Fruit fly (Drosophila melanogaster) whole organism, prepupa: Measurements from ENCODE around the gene CG12522.

Experiments used
- Blimp-1 ChIP-seq: fragments of 200-800 bp; sonication (Bioruptor generic); optimal IDR thresholded peaks from 3 replicates; lab custom pipeline; 2017; ENCODE audit warnings: missing biosample characterization, missing genetic modification characterization, mild to moderate bottlenecking, moderate library complexity, missing genetic modification reagents
- CG10669 ChIP-seq: fragments of 200-800 bp; sonication (Bioruptor generic); optimal IDR thresholded peaks from 3 replicates; lab custom pipeline; 2018; ENCODE audit warnings: missing biosample characterization, mild to moderate bottlenecking, missing genetic modification characterization, moderate library complexity
- CG11902 ChIP-seq: fragments of 200-800 bp; sonication (Bioruptor generic); optimal IDR thresholded peaks from 3 replicates; lab custom pipeline; 2016; ENCODE audit warnings: missing biosample characterization, missing genetic modification characterization
- CG32006 ChIP-seq: fragments of 200-800 bp; sonication (Bioruptor generic); optimal IDR thresholded peaks from 3 replicates; lab custom pipeline; 2017; ENCODE audit warnings: missing biosample characterization, mild to moderate bottlenecking, missing genetic modification characterization
- CG34406 ChIP-seq: fragments of 200-800 bp; sonication (Bioruptor generic); optimal IDR thresholded peaks from 3 replicates; lab custom pipeline; 2016; ENCODE audit warnings: missing biosample characterization, missing genetic modification characterization
- CG3919 ChIP-seq: fragments of 200-800 bp; sonication (Bioruptor generic); optimal IDR thresholded peaks from 3 replicates; lab custom pipeline; 2016; ENCODE audit warnings: missing biosample characterization, missing genetic modification characterization
- CG4318 ChIP-seq: fragments of 200-800 bp; sonication (Bioruptor generic); optimal IDR thresholded peaks from 3 replicates; lab custom pipeline; 2017; ENCODE audit warnings: missing biosample characterization, mild to moderate bottlenecking, missing genetic modification characterization
- CG6276 ChIP-seq: fragments of 200-800 bp; sonication (Bioruptor generic); optimal IDR thresholded peaks from 2 replicates; lab custom pipeline; 2017; ENCODE audit warnings: missing biosample characterization, mild to moderate bottlenecking, missing genetic modification characterization
- CG6808 ChIP-seq: fragments of 200-800 bp; sonication (Bioruptor generic); optimal IDR thresholded peaks from 3 replicates; lab custom pipeline; 2017; ENCODE audit warnings: missing biosample characterization, missing genetic modification characterization, mild to moderate bottlenecking, moderate library complexity, missing genetic modification reagents
- CG6854 ChIP-seq: fragments of 200-800 bp; sonication (Bioruptor generic); optimal IDR thresholded peaks from 2 replicates; lab custom pipeline; 2017; ENCODE audit warnings: missing biosample characterization, mild to moderate bottlenecking, missing genetic modification characterization
- CG7368 ChIP-seq: fragments of 200-800 bp; sonication (Bioruptor generic); optimal IDR thresholded peaks from 3 replicates; lab custom pipeline; 2016; ENCODE audit warnings: missing biosample characterization, missing genetic modification characterization
- CG8119 ChIP-seq: fragments of 200-800 bp; sonication (Bioruptor generic); IDR thresholded peaks from 3 replicates; pipeline ENCODE4 v1.3.6; 2022; ENCODE audit warnings: missing biosample characterization, missing genetic modification characterization
- CG8319 ChIP-seq: fragments of 200-800 bp; sonication (Bioruptor generic); optimal IDR thresholded peaks from 3 replicates; lab custom pipeline; 2016; ENCODE audit warnings: missing biosample characterization, missing genetic modification characterization
- CG9139 ChIP-seq: fragments of 200-800 bp; sonication (Bioruptor generic); optimal IDR thresholded peaks from 3 replicates; lab custom pipeline; 2017; ENCODE audit warnings: missing biosample characterization, mild to moderate bottlenecking, missing genetic modification characterization
- Eip75B ChIP-seq: fragments of 200-800 bp; sonication (Bioruptor generic); optimal IDR thresholded peaks from 3 replicates; lab custom pipeline; 2016; ENCODE audit warnings: missing biosample characterization, missing genetic modification characterization
- Ets21C ChIP-seq: fragments of 200-800 bp; sonication (Bioruptor generic); optimal IDR thresholded peaks from 3 replicates; lab custom pipeline; 2016; ENCODE audit warnings: missing biosample characterization, missing genetic modification characterization
- Ets96B ChIP-seq: fragments of 200-800 bp; optimal IDR thresholded peaks from 2 replicates; lab custom pipeline; 2019; ENCODE audit warnings: missing biosample characterization, mild to moderate bottlenecking, missing genetic modification characterization, moderate library complexity
- Gug ChIP-seq: fragments of 200-800 bp; sonication (Bioruptor generic); IDR thresholded peaks from 2 replicates; pipeline ENCODE4 v1.3.6; 2022; ENCODE audit warnings: missing biosample characterization, missing genetic modification characterization
- Hr38 ChIP-seq: sonication (Bioruptor generic); optimal IDR thresholded peaks from 2 replicates; lab custom pipeline; 2016; ENCODE audit warnings: missing biosample characterization, missing genetic modification characterization
- Hr39 ChIP-seq: fragments of 200-800 bp; sonication (Bioruptor generic); optimal IDR thresholded peaks from 2 replicates; lab custom pipeline; 2016; ENCODE audit warnings: missing biosample characterization, missing genetic modification characterization
- Lpt ChIP-seq: fragments of 200-800 bp; sonication (Bioruptor generic); optimal IDR thresholded peaks from 3 replicates; lab custom pipeline; 2016; ENCODE audit warnings: missing biosample characterization, missing genetic modification characterization
- OdsH ChIP-seq: fragments of 200-800 bp; sonication (Bioruptor generic); optimal IDR thresholded peaks from 3 replicates; lab custom pipeline; 2016; ENCODE audit warnings: missing biosample characterization, missing genetic modification characterization
- Sox14 ChIP-seq: fragments of 200-800 bp; sonication (Bioruptor generic); optimal IDR thresholded peaks from 3 replicates; lab custom pipeline; 2016; ENCODE audit warnings: missing biosample characterization, missing genetic modification characterization
- Sox15 ChIP-seq: fragments of 200-800 bp; sonication (Bioruptor generic); optimal IDR thresholded peaks from 3 replicates; lab custom pipeline; 2016; ENCODE audit warnings: missing biosample characterization, missing genetic modification characterization
- achi ChIP-seq: fragments of 200-800 bp; sonication (Bioruptor generic); optimal IDR thresholded peaks from 3 replicates; lab custom pipeline; 2016; ENCODE audit warnings: missing biosample characterization, missing genetic modification characterization
- acj6 ChIP-seq: fragments of 200-800 bp; sonication (Bioruptor generic); optimal IDR thresholded peaks from 3 replicates; lab custom pipeline; 2016; ENCODE audit warnings: missing biosample characterization, missing genetic modification characterization
- dac ChIP-seq: fragments of 200-800 bp; sonication (Bioruptor generic); optimal IDR thresholded peaks from 2 replicates; lab custom pipeline; 2017; ENCODE audit warnings: missing biosample characterization, mild to moderate bottlenecking, missing genetic modification characterization
- dsx ChIP-seq: fragments of 200-800 bp; optimal IDR thresholded peaks from 3 replicates; lab custom pipeline; 2019; ENCODE audit warnings: missing biosample characterization, mild to moderate bottlenecking, missing genetic modification characterization, moderate library complexity; ENCODE audit not compliant: poor library complexity, severe bottlenecking
- eg ChIP-seq: fragments of 200-800 bp; sonication (Bioruptor generic); IDR thresholded peaks from 3 replicates; pipeline ENCODE4 v1.3.6; 2022; ENCODE audit warnings: missing biosample characterization, missing genetic modification characterization
- esn ChIP-seq: fragments of 200-800 bp; sonication (Bioruptor generic); optimal IDR thresholded peaks from 2 replicates; lab custom pipeline; 2016; ENCODE audit warnings: missing biosample characterization, mild to moderate bottlenecking, missing genetic modification characterization, moderate library complexity
- fd59A ChIP-seq: fragments of 200-800 bp; sonication (Bioruptor generic); optimal IDR thresholded peaks from 2 replicates; lab custom pipeline; 2017; ENCODE audit warnings: missing biosample characterization, mild to moderate bottlenecking, missing genetic modification characterization, missing genetic modification reagents
- fd85E ChIP-seq: fragments of 200-800 bp; sonication (Bioruptor generic); optimal IDR thresholded peaks from 3 replicates; lab custom pipeline; 2016; ENCODE audit warnings: missing biosample characterization, missing genetic modification characterization
- net ChIP-seq: fragments of 200-800 bp; sonication (Bioruptor generic); optimal IDR thresholded peaks from 3 replicates; lab custom pipeline; 2016; ENCODE audit warnings: missing biosample characterization, missing genetic modification characterization
- pdm3 ChIP-seq: fragments of 200-800 bp; sonication (Bioruptor generic); optimal IDR thresholded peaks from 3 replicates; lab custom pipeline; 2016; ENCODE audit warnings: missing biosample characterization, missing genetic modification characterization
- ss ChIP-seq, 2 experiments: fragments of 200-800 bp; sonication (Bioruptor generic); optimal IDR thresholded peaks; 2 replicates in 1 of 2; 3 replicates in 1 of 2; lab custom pipeline; 2017 to 2018; ENCODE audit warnings: mild to moderate bottlenecking in 2 of 2, missing biosample characterization in 2 of 2, missing genetic modification characterization in 2 of 2, moderate library complexity in 1 of 2
- svp ChIP-seq: fragments of 200-800 bp; sonication (Bioruptor generic); peaks from one replicate; lab custom pipeline; 2016; ENCODE audit warnings: missing biosample characterization, missing genetic modification characterization
- topi ChIP-seq: fragments of 200-800 bp; sonication (Bioruptor generic); optimal IDR thresholded peaks from 3 replicates; lab custom pipeline; 2016; ENCODE audit warnings: missing biosample characterization, missing genetic modification characterization

Gene CG12522

dm6 chr3L:11097982-11098663 lies 9.9 kb upstream of the CG12522 start, which contains the start of the genes Irbp18 and APP-BP1 (continued):
- TF ChIP-seq CG4318 (peak; percentile 93), eg (peak; percentile 92), dac (GFP tag; lab: Kevin White, UChicago) (peak; percentile 90), CG3919 (peak; percentile 95), CG8119 (GFP tag; lab: Robert Waterston, UW) (peak; percentile 90), dsx (GFP tag; lab: Kevin White, UChicago) (peak; percentile 87), svp (GFP tag; lab: Kevin White, UChicago) (peak; percentile 98), CG8319 (peak; percentile 94), Hr38 (GFP tag; lab: Kevin White, UChicago) (peak; percentile 71), fd59A (GFP tag; lab: Kevin White, UChicago) (peak; percentile 92), Gug (peak; percentile 85), Sox14 (peak; percentile 97), CG7368 (GFP tag; lab: Kevin White, UChicago) (peak; percentile 90), achi (GFP tag; lab: Kevin White, UChicago) (peak; percentile 95), Lpt (GFP tag; lab: Kevin White, UChicago) (peak; percentile 92), ss (GFP tag; optimal IDR thresholded peaks at IDR 0.05; lab: Kevin White, UChicago) (peak in 1 of 2 experiments; percentile 90), Eip75B (GFP tag; lab: Kevin White, UChicago) (peak; percentile 96), net (GFP tag; lab: Kevin White, UChicago) (peak; percentile 95), CG9139 (GFP tag; lab: Kevin White, UChicago) (peak; percentile 79), esn (GFP tag; lab: Kevin White, UChicago) (peak; percentile 98), Hr39 (GFP tag; lab: Kevin White, UChicago) (peak; percentile 96), topi (peak; percentile 97), CG6854 (peak; percentile 83), CG6276 (GFP tag; lab: Kevin White, UChicago) (peak; percentile 87), Sox15 (GFP tag; lab: Kevin White, UChicago) (peak; percentile 94), fd85E (GFP tag; lab: Kevin White, UChicago) (peak; percentile 74), acj6 (GFP tag; lab: Kevin White, UChicago) (peak; percentile 96), CG6808 (GFP tag; lab: Kevin White, UChicago) (peak; percentile 87), Blimp-1 (GFP tag; lab: Kevin White, UChicago) (peak; percentile 87), OdsH (GFP tag; lab: Kevin White, UChicago) (peak; percentile 98), pdm3 (peak; percentile 97), Ets21C (GFP tag; lab: Kevin White, UChicago) (peak; percentile 93), Ets96B (tag; lab: Kevin White, UChicago) (peak; percentile 90)
- TF ChIP-seq, all 60 proteins: peak for 60

- no peak for TF ChIP-seq CG3919
- no peak for TF ChIP-seq CG8119 (GFP tag; lab: Robert Waterston, UW)
- TF ChIP-seq ss (GFP tag; optimal IDR thresholded peaks at IDR 0.05; lab: Kevin White, UChicago): no peak
- no peak for TF ChIP-seq CG11902 (GFP tag; lab: Kevin White, UChicago)
- TF ChIP-seq CG32006 (GFP tag; lab: Kevin White, UChicago): no peak
These were observed 6.4 kb upstream of the CG12522 start, which contains the start of gene Elo68beta for dm6 chr3L:11101598-11101997. Gene Elo68beta, minus strand, starts transcription at chr3L:11101698.

dm6 chr3L:11102930-11103329 lies 5.1 kb upstream of the CG12522 start, which contains the start of gene Elo68alpha:
Gene Elo68alpha, minus strand, starts transcription at chr3L:11103030.
- no peak for TF ChIP-seq CG3919
- no peak for TF ChIP-seq CG34406
- no peak for TF ChIP-seq CG10669 (GFP tag; lab: Kevin White, UChicago)
- TF ChIP-seq Sox14: no peak
- TF ChIP-seq CG8119 (GFP tag; lab: Robert Waterston, UW): no peak
- TF ChIP-seq Ets96B (tag; lab: Kevin White, UChicago): no peak
- TF ChIP-seq fd59A (GFP tag; lab: Kevin White, UChicago): no peak
- no peak for TF ChIP-seq CG7368 (GFP tag; lab: Kevin White, UChicago)
